Worm (Caenorhabditis elegans): ENCODE measurements around the gene cutl-21.

DNA sequence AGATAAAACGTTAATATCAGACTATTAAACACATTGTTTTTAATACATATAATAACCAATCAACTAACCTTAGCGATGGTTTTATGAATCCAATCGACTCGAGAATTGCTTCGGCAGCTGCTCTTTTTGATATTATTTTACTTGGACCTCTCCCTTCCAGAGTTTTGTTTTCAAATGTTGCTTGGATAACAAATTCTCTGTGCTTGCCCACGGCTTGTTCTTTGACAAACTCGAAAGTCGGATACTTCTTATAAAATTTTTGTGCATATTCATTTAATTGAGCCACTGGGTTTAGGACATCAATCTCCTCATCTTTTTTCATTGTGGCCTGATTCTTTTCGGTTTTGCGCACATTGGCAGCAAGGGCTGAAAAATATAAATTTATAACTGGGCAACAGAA lies 20.9 kb downstream of the cutl-21 start, which contains the start of gene F55A4.3:
- TF ChIP-seq chd-7 (tag; optimal IDR thresholded peaks at IDR 0.05) (no peak), Y79H2A.3 (GFP tag; conservative IDR thresholded peaks at IDR 0.05) (no peak), ama-1 (optimal IDR thresholded peaks at IDR 0.05) (no peak), ama-1 (GFP tag; optimal IDR thresholded peaks at IDR 0.05) (no peak), unc-130 (GFP tag; optimal IDR thresholded peaks at IDR 0.05) (no peak), nfya-1 (tag; optimal IDR thresholded peaks at IDR 0.05; ENCODE audit: borderline replicate concordance, insufficient read depth) (no peak), dpl-1 (GFP tag; optimal IDR thresholded peaks at IDR 0.05) (no peak)
